Fruit fly (Drosophila melanogaster) whole organism, embryonic: Measurements from ENCODE around the gene IFT52.

Source experiments
- Adf1 ChIP-seq: fragments of 200-800 bp; sonication (Bioruptor generic); IDR thresholded peaks from 2 replicates; pipeline ENCODE4 v1.3.6; 2022; ENCODE audit warnings: missing biosample characterization, missing genetic modification characterization
- CG12104 ChIP-seq: fragments of 200-800 bp; sonication (Bioruptor generic); optimal IDR thresholded peaks from 3 replicates; lab custom pipeline; 2016; ENCODE audit warnings: missing biosample characterization, missing genetic modification characterization
- CG12744 ChIP-seq: fragments of 200-800 bp; sonication (Bioruptor generic); optimal IDR thresholded peaks from 2 replicates; lab custom pipeline; 2016; ENCODE audit warnings: missing biosample characterization, missing genetic modification characterization
- CG13775 ChIP-seq: fragments of 200-800 bp; sonication (Bioruptor generic); optimal IDR thresholded peaks from 3 replicates; lab custom pipeline; 2017; ENCODE audit warnings: missing biosample characterization, mild to moderate bottlenecking, missing genetic modification characterization
- CG14860 ChIP-seq: fragments of 200-800 bp; sonication (Bioruptor generic); IDR thresholded peaks from 3 replicates; pipeline ENCODE4 v1.3.6; 2022; ENCODE audit warnings: missing biosample characterization, missing genetic modification characterization; ENCODE audit not compliant: partially characterized antibody
- CG15073 ChIP-seq: fragments of 200-800 bp; sonication (Bioruptor generic); optimal IDR thresholded peaks from 2 replicates; lab custom pipeline; 2016; ENCODE audit warnings: missing biosample characterization, missing genetic modification characterization
- CG1529 ChIP-seq: fragments of 200-800 bp; sonication (Bioruptor generic); optimal IDR thresholded peaks from 3 replicates; lab custom pipeline; 2018; ENCODE audit warnings: missing biosample characterization, missing genetic modification characterization
- CG30020 ChIP-seq: fragments of 200-800 bp; optimal IDR thresholded peaks from 2 replicates; lab custom pipeline; 2019; ENCODE audit warnings: missing biosample characterization, mild to moderate bottlenecking, missing genetic modification characterization, moderate library complexity
- CG30431 ChIP-seq: fragments of 200-800 bp; sonication (Bioruptor generic); optimal IDR thresholded peaks from 2 replicates; lab custom pipeline; 2017; ENCODE audit warnings: missing biosample characterization, missing genetic modification characterization
- CG31224 ChIP-seq: fragments of 200-800 bp; sonication (Bioruptor generic); IDR thresholded peaks from 2 replicates; pipeline ENCODE4 v1.3.6; 2022; ENCODE audit warnings: missing biosample characterization, missing genetic modification characterization
- CG4282 ChIP-seq: fragments of 200-800 bp; sonication (Bioruptor generic); optimal IDR thresholded peaks from 2 replicates; lab custom pipeline; 2016; ENCODE audit warnings: missing biosample characterization, missing genetic modification characterization
- CG4360 ChIP-seq: fragments of 200-800 bp; sonication (Bioruptor generic); IDR thresholded peaks from 2 replicates; pipeline ENCODE4 v1.3.6; 2022; ENCODE audit warnings: missing biosample characterization, missing genetic modification characterization
- CG6813 ChIP-seq: fragments of 200-800 bp; sonication (Bioruptor generic); optimal IDR thresholded peaks from 2 replicates; lab custom pipeline; 2017; ENCODE audit warnings: missing biosample characterization, missing genetic modification characterization, mild to moderate bottlenecking, moderate library complexity, missing genetic modification reagents
- CG7556 ChIP-seq: fragments of 200-800 bp; sonication (Bioruptor generic); optimal IDR thresholded peaks from 2 replicates; lab custom pipeline; 2017; ENCODE audit warnings: missing biosample characterization, mild to moderate bottlenecking, missing genetic modification characterization
- CG7963 ChIP-seq: fragments of 200-800 bp; sonication (Bioruptor generic); IDR thresholded peaks from 3 replicates; pipeline ENCODE4 v1.3.6; 2022; ENCODE audit warnings: missing biosample characterization, missing genetic modification characterization; ENCODE audit not compliant: partially characterized antibody
- CG7987 ChIP-seq: fragments of 200-800 bp; sonication (Bioruptor generic); optimal IDR thresholded peaks from 2 replicates; lab custom pipeline; 2018; ENCODE audit warnings: missing biosample characterization, mild to moderate bottlenecking, missing genetic modification characterization, moderate library complexity
- CG8290 ChIP-seq, 3 experiments: fragments of 200-800 bp; sonication (Bioruptor generic); optimal IDR thresholded peaks; 2 replicates each; lab custom pipeline; 2016 to 2019; ENCODE audit warnings: missing biosample characterization in 3 of 3, missing genetic modification characterization in 3 of 3, mild to moderate bottlenecking in 2 of 3, moderate library complexity in 1 of 3
- Chrac-16 ChIP-seq: fragments of 200-800 bp; sonication (Bioruptor generic); optimal IDR thresholded peaks from 3 replicates; lab custom pipeline; 2016; ENCODE audit warnings: missing biosample characterization, missing genetic modification characterization
- D19A ChIP-seq: fragments of 200-800 bp; optimal IDR thresholded peaks from 3 replicates; lab custom pipeline; 2019; ENCODE audit warnings: missing biosample characterization, mild to moderate bottlenecking, missing genetic modification characterization, moderate library complexity
- Gsc ChIP-seq: fragments of 200-800 bp; sonication (Bioruptor generic); IDR thresholded peaks from 2 replicates; pipeline ENCODE4 v1.3.6; 2022; ENCODE audit warnings: missing biosample characterization, missing genetic modification characterization
- HLH3B ChIP-seq: fragments of 200-800 bp; sonication (Bioruptor generic); IDR thresholded peaks from 2 replicates; pipeline ENCODE4 v1.3.6; 2022; ENCODE audit warnings: missing biosample characterization, missing genetic modification characterization
- MBD-R2 ChIP-seq: fragments of 200-800 bp; sonication (Bioruptor generic); IDR thresholded peaks from 2 replicates; pipeline ENCODE4 v1.3.6; 2022; ENCODE audit warnings: missing biosample characterization, missing genetic modification characterization
- MTF-1 ChIP-seq: fragments of 200-800 bp; sonication (Bioruptor generic); optimal IDR thresholded peaks from 2 replicates; lab custom pipeline; 2018; ENCODE audit warnings: missing biosample characterization, mild to moderate bottlenecking, missing genetic modification characterization, borderline replicate concordance
- Med ChIP-seq: fragments of 200-800 bp; sonication (Bioruptor generic); peaks from one replicate; lab custom pipeline; 2016; ENCODE audit warnings: missing biosample characterization, missing genetic modification characterization, mild to moderate bottlenecking, inconsistent platforms, moderate library complexity
- Mes4 ChIP-seq: fragments of 200-800 bp; sonication (Bioruptor generic); optimal IDR thresholded peaks from 2 replicates; lab custom pipeline; 2016; ENCODE audit warnings: missing biosample characterization, missing genetic modification characterization
- Nf-YC ChIP-seq: fragments of 200-800 bp; optimal IDR thresholded peaks from 3 replicates; lab custom pipeline; 2019; ENCODE audit warnings: missing biosample characterization, mild to moderate bottlenecking, missing genetic modification characterization, moderate library complexity
- PHDP ChIP-seq: fragments of 200-800 bp; sonication (Bioruptor generic); optimal IDR thresholded peaks from 3 replicates; lab custom pipeline; 2018; ENCODE audit warnings: missing biosample characterization, mild to moderate bottlenecking, missing genetic modification characterization, moderate library complexity
- Sox100B ChIP-seq: fragments of 200-800 bp; sonication (Bioruptor generic); optimal IDR thresholded peaks from 3 replicates; lab custom pipeline; 2018; ENCODE audit warnings: missing biosample characterization, mild to moderate bottlenecking, missing genetic modification characterization
- abd-A ChIP-seq: fragments of 200-800 bp; sonication (Bioruptor generic); optimal IDR thresholded peaks from 3 replicates; lab custom pipeline; 2019; ENCODE audit warnings: missing biosample characterization, mild to moderate bottlenecking, missing genetic modification characterization, moderate library complexity
- amos ChIP-seq: fragments of 200-800 bp; sonication (Bioruptor generic); IDR thresholded peaks from 2 replicates; pipeline ENCODE4 v1.3.6; 2022; ENCODE audit warnings: missing biosample characterization, missing genetic modification characterization; ENCODE audit not compliant: partially characterized antibody
- ash1 ChIP-seq: fragments of 200-800 bp; sonication (Bioruptor generic); optimal IDR thresholded peaks from 2 replicates; lab custom pipeline; 2018; ENCODE audit warnings: missing biosample characterization, mild to moderate bottlenecking, missing genetic modification characterization
- ato ChIP-seq: fragments of 200-800 bp; sonication (Bioruptor generic); IDR thresholded peaks from 2 replicates; pipeline ENCODE4 v1.3.6; 2022; ENCODE audit warnings: missing biosample characterization, missing genetic modification characterization; ENCODE audit not compliant: partially characterized antibody
- bbx ChIP-seq: fragments of 200-800 bp; sonication (Bioruptor generic); IDR thresholded peaks from 2 replicates; pipeline ENCODE4 v1.3.6; 2022; ENCODE audit warnings: missing biosample characterization, missing genetic modification characterization; ENCODE audit not compliant: partially characterized antibody
- danr ChIP-seq: fragments of 200-800 bp; sonication (Bioruptor generic); IDR thresholded peaks from 2 replicates; pipeline ENCODE4 v1.3.6; 2022; ENCODE audit warnings: missing biosample characterization, missing genetic modification characterization
- gce ChIP-seq: fragments of 200-800 bp; sonication (Bioruptor generic); IDR thresholded peaks from 3 replicates; pipeline ENCODE4 v1.3.6; 2022; ENCODE audit warnings: missing biosample characterization, missing genetic modification characterization
- her ChIP-seq: fragments of 200-800 bp; sonication (Bioruptor generic); optimal IDR thresholded peaks from 2 replicates; lab custom pipeline; 2016; ENCODE audit warnings: missing biosample characterization, missing genetic modification characterization
- hkb ChIP-seq, 2 experiments: fragments of 200-800 bp in 1 of 2; fragments of >200 bp in 1 of 2; sonication (Bioruptor generic) in 1 of 2; IDR thresholded peaks in 1 of 2; optimal IDR thresholded peaks in 1 of 2; 2 replicates each; pipeline versions ENCODE4 v1.3.6 to Lab custom; 2017 to 2022; ENCODE audit warnings: missing biosample characterization in 1 of 2, missing genetic modification characterization in 1 of 2
- inv ChIP-seq: fragments of 200-800 bp; sonication (Bioruptor generic); IDR thresholded peaks from 2 replicates; pipeline ENCODE4 v1.3.6; 2022; ENCODE audit warnings: missing biosample characterization, missing genetic modification characterization; ENCODE audit not compliant: partially characterized antibody
- jing ChIP-seq: fragments of 200-800 bp; sonication (Bioruptor generic); optimal IDR thresholded peaks from 2 replicates; lab custom pipeline; 2018; ENCODE audit warnings: missing biosample characterization, mild to moderate bottlenecking, missing genetic modification characterization
- kah ChIP-seq: fragments of 200-800 bp; sonication (Bioruptor generic); optimal IDR thresholded peaks from 2 replicates; lab custom pipeline; 2018; ENCODE audit warnings: missing biosample characterization, mild to moderate bottlenecking, missing genetic modification characterization
- maf-S ChIP-seq: fragments of 200-800 bp; sonication (Bioruptor generic); optimal IDR thresholded peaks from 2 replicates; lab custom pipeline; 2016; ENCODE audit warnings: missing biosample characterization, missing genetic modification characterization
- mam ChIP-seq: fragments of 200-800 bp; sonication (Bioruptor generic); optimal IDR thresholded peaks from 3 replicates; lab custom pipeline; 2016; ENCODE audit warnings: missing biosample characterization, missing genetic modification characterization
- pfk ChIP-seq: fragments of 200-800 bp; sonication (Bioruptor generic); optimal IDR thresholded peaks from 2 replicates; lab custom pipeline; 2018; ENCODE audit warnings: missing biosample characterization, mild to moderate bottlenecking, missing genetic modification characterization, moderate library complexity
- slp2 ChIP-seq: fragments of 200-800 bp; sonication (Bioruptor generic); optimal IDR thresholded peaks from 2 replicates; lab custom pipeline; 2016; ENCODE audit warnings: missing biosample characterization, missing genetic modification characterization
- tin ChIP-seq: fragments of 200-800 bp; sonication (Bioruptor generic); optimal IDR thresholded peaks from 3 replicates; lab custom pipeline; 2016; ENCODE audit warnings: missing biosample characterization, missing genetic modification characterization
- tna ChIP-seq: fragments of 200-800 bp; sonication (Bioruptor generic); IDR thresholded peaks from 2 replicates; pipeline ENCODE4 v1.3.6; 2022; ENCODE audit warnings: missing biosample characterization, missing genetic modification characterization; ENCODE audit not compliant: partially characterized antibody
- trem ChIP-seq: fragments of 200-800 bp; optimal IDR thresholded peaks from 3 replicates; lab custom pipeline; 2019; ENCODE audit warnings: missing biosample characterization, mild to moderate bottlenecking, missing genetic modification characterization, moderate library complexity

Gene IFT52

DNA sequence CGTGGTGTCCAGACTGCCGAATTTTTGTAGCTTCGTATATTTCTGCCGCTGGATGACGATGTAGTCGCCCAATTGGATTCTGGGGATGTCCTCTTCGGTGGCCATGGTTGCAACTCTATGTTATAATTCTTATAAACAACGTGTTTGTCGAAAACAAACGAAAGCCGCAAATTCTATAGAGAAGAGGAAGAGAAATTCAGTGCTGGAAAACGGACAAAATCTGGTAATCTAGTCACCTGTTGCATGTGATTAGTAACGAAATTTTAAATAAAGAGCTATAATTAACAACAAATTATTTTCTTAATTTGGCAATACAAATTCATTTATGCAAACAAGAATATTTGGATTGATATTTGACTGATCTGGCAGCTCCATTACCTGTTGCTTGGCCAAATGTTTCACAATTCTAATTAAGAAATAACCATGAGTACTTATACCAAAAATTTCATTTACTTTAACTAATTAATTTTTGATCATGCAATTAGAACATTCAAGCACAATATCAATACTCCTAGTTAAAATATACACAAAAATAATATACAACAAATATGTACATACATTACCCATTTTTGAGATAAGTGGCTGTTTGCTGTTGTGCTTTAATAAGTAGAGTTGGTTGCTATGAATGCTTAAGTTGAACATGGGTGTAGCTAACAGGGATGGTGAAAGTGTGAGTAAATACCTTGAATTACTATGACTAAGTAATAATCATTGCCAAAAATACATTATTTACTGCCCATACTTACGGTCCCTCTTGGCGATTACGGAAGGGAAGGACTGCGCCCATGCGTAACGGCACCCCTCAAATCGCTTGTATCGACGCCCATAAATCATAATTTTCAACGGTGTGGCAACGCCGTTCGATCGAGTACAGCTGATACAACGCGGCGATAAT is 4.4 kb upstream of the IFT52 start, which contains the start of the genes Trmt6 and Ent2 (continued):
- TF ChIP-seq amos (GFP tag; lab: Robert Waterston, UW) (no peak; the same call in 1 of the 2 replicates), CG7556 (GFP tag; lab: Kevin White, UChicago) (peak; percentile 90), Med (peak; percentile 100), Sox100B (GFP tag; lab: Kevin White, UChicago) (peak; percentile 87), CG7963 (no peak), CG13775 (GFP tag; lab: Kevin White, UChicago) (peak; percentile 93), kah (peak; percentile 95), CG30020 (tag; lab: Kevin White, UChicago) (peak; percentile 55), bbx (0 out of 2 replicates have a peak, but pooled peaks have one; percentile 32), CG4360 (GFP tag; lab: Robert Waterston, UW) (peak; percentile 80), Chrac-16 (peak; percentile 96), CG12744 (GFP tag; lab: Kevin White, UChicago) (peak; percentile 91), CG14860 (GFP tag; lab: Robert Waterston, UW) (no peak), abd-A (tag; lab: Kevin White, UChicago) (peak; percentile 90), CG15073 (GFP tag; lab: Kevin White, UChicago) (peak; percentile 58), Adf1 (GFP tag; lab: Robert Waterston, UW) (peak; percentile 77), inv (no peak), jing (peak; percentile 93), CG31224 (GFP tag; lab: Robert Waterston, UW) (peak; percentile 95), maf-S (GFP tag; lab: Kevin White, UChicago) (peak; percentile 94), ato (GFP tag; lab: Robert Waterston, UW) (no peak), tin (GFP tag; lab: Kevin White, UChicago) (peak; percentile 97), Mes4 (GFP tag; lab: Kevin White, UChicago) (peak; percentile 93), pfk (peak; percentile 38), CG8290 (GFP tag; optimal IDR thresholded peaks at IDR 0.05; lab: Kevin White, UChicago) (peak; percentile 88), CG8290 (tag; optimal IDR thresholded peaks at IDR 0.05; lab: Kevin White, UChicago) (peak; percentile 58 to 99), Nf-YC (tag; lab: Kevin White, UChicago) (peak; percentile 79), CG30431 (GFP tag; lab: Kevin White, UChicago) (peak; percentile 95), ash1 (GFP tag; lab: Kevin White, UChicago) (peak; percentile 73), mam (peak; percentile 98), CG1529 (GFP tag; lab: Kevin White, UChicago) (peak; percentile 82), tna (no peak), MBD-R2 (GFP tag; lab: Robert Waterston, UW) (peak; percentile 96), gce (peak; percentile 97), HLH3B (GFP tag; lab: Robert Waterston, UW) (peak; percentile 98), D19A (tag; lab: Kevin White, UChicago) (peak; percentile 83), her (GFP tag; lab: Kevin White, UChicago) (peak; percentile 94), CG6813 (peak; percentile 93), CG4282 (GFP tag; lab: Kevin White, UChicago) (peak; percentile 91), Gsc (GFP tag; lab: Robert Waterston, UW) (peak; percentile 95), trem (tag; lab: Kevin White, UChicago) (peak; percentile 79), MTF-1 (peak; percentile 89), danr (GFP tag; lab: Robert Waterston, UW) (peak; percentile 94), PHDP (tag; lab: Kevin White, UChicago) (peak; percentile 91), CG12104 (GFP tag; lab: Kevin White, UChicago) (peak; percentile 85), CG7987 (GFP tag; lab: Kevin White, UChicago) (peak; percentile 82), hkb (optimal IDR thresholded peaks at IDR 0.05; lab: Kevin White, UChicago) (no peak), hkb (GFP tag; IDR thresholded peaks at IDR 0.05; lab: Robert Waterston, UW) (peak; percentile 95), slp2 (peak; percentile 96)
